Fruit fly (Drosophila melanogaster) whole organism, embryonic: ENCODE results near the gene Vinc.
A peak's percentile ranks its signal among the peaks of the same experiment; 100 is the strongest.

Experiments
- Bgb ChIP-seq: fragments of 200-800 bp; sonication (Bioruptor generic); IDR thresholded peaks from 2 replicates; pipeline ENCODE4 v1.3.6; 2022; ENCODE audit warnings: missing biosample characterization, missing genetic modification characterization; ENCODE audit not compliant: partially characterized antibody
- Bteb2 ChIP-seq: fragments of 200-800 bp; sonication (Bioruptor generic); optimal IDR thresholded peaks from 2 replicates; lab custom pipeline; 2016; ENCODE audit warnings: missing biosample characterization, missing genetic modification characterization
- CG1024 ChIP-seq: fragments of 200-800 bp; sonication (Bioruptor generic); IDR thresholded peaks from 2 replicates; pipeline ENCODE4 v1.3.6; 2022; ENCODE audit warnings: missing biosample characterization, missing genetic modification characterization
- CG10321 ChIP-seq: fragments of 200-800 bp; sonication (Bioruptor generic); IDR thresholded peaks from 2 replicates; pipeline ENCODE4 v1.3.6; 2022; ENCODE audit warnings: missing biosample characterization, missing genetic modification characterization
- CG12155 ChIP-seq: fragments of 200-800 bp; sonication (Bioruptor generic); optimal IDR thresholded peaks from 3 replicates; lab custom pipeline; 2016; ENCODE audit warnings: missing biosample characterization, missing genetic modification characterization
- CG12744 ChIP-seq: fragments of 200-800 bp; sonication (Bioruptor generic); optimal IDR thresholded peaks from 2 replicates; lab custom pipeline; 2016; ENCODE audit warnings: missing biosample characterization, missing genetic modification characterization
- CG13894 ChIP-seq: fragments of 200-800 bp; sonication (Bioruptor generic); optimal IDR thresholded peaks from 3 replicates; lab custom pipeline; 2018; ENCODE audit warnings: missing biosample characterization, mild to moderate bottlenecking, missing genetic modification characterization, moderate library complexity
- CG14014 ChIP-seq: fragments of 200-800 bp; sonication (Bioruptor generic); IDR thresholded peaks from 2 replicates; pipeline ENCODE4 v1.3.6; 2022; ENCODE audit warnings: missing biosample characterization, missing genetic modification characterization
- CG15601 ChIP-seq: fragments of 200-800 bp; sonication (Bioruptor generic); optimal IDR thresholded peaks from 3 replicates; lab custom pipeline; 2019; ENCODE audit warnings: missing biosample characterization, mild to moderate bottlenecking, missing genetic modification characterization, moderate library complexity
- CG17359 ChIP-seq: fragments of 200-800 bp; sonication (Bioruptor generic); optimal IDR thresholded peaks from 3 replicates; lab custom pipeline; 2018; ENCODE audit warnings: missing biosample characterization, mild to moderate bottlenecking, missing genetic modification characterization, moderate library complexity
- CG18476 ChIP-seq: fragments of 200-800 bp; sonication (Bioruptor generic); optimal IDR thresholded peaks from 2 replicates; lab custom pipeline; 2016; ENCODE audit warnings: missing biosample characterization, mild to moderate bottlenecking, missing genetic modification characterization
- CG31388 ChIP-seq: fragments of 200-800 bp; sonication (Bioruptor generic); optimal IDR thresholded peaks from 2 replicates; lab custom pipeline; 2016; ENCODE audit warnings: missing biosample characterization, missing genetic modification characterization
- CG32532 ChIP-seq: fragments of 200-800 bp; sonication (Bioruptor generic); IDR thresholded peaks from 2 replicates; pipeline ENCODE4 v1.3.6; 2022; ENCODE audit warnings: missing biosample characterization, missing genetic modification characterization
- CG3407 ChIP-seq: fragments of 200-800 bp; sonication (Bioruptor generic); optimal IDR thresholded peaks from 2 replicates; lab custom pipeline; 2018; ENCODE audit warnings: missing biosample characterization, mild to moderate bottlenecking, missing genetic modification characterization
- CG3726 ChIP-seq: fragments of 200-800 bp; sonication (Bioruptor generic); IDR thresholded peaks from 3 replicates; pipeline ENCODE4, ENCODE4 v1.3.6; 2022; ENCODE audit warnings: missing biosample characterization, missing genetic modification characterization
- CG6254 ChIP-seq: fragments of 200-800 bp; sonication (Bioruptor generic); optimal IDR thresholded peaks from 3 replicates; lab custom pipeline; 2017; ENCODE audit warnings: mild to moderate bottlenecking, missing biosample characterization, missing genetic modification reagents, missing genetic modification characterization
- CG6813 ChIP-seq: fragments of 200-800 bp; sonication (Bioruptor generic); optimal IDR thresholded peaks from 2 replicates; lab custom pipeline; 2017; ENCODE audit warnings: missing biosample characterization, missing genetic modification characterization, mild to moderate bottlenecking, moderate library complexity, missing genetic modification reagents
- CG9437 ChIP-seq: fragments of 200-800 bp; sonication (Bioruptor generic); optimal IDR thresholded peaks from 2 replicates; lab custom pipeline; 2018; ENCODE audit warnings: missing biosample characterization, mild to moderate bottlenecking, missing genetic modification characterization
- Chrac-16 ChIP-seq: fragments of 200-800 bp; sonication (Bioruptor generic); optimal IDR thresholded peaks from 3 replicates; lab custom pipeline; 2016; ENCODE audit warnings: missing biosample characterization, missing genetic modification characterization
- Dbx ChIP-seq: fragments of 200-800 bp; sonication (Bioruptor generic); IDR thresholded peaks from 3 replicates; pipeline ENCODE4 v1.3.6; 2022; ENCODE audit warnings: missing biosample characterization, missing genetic modification characterization
- E2f1 ChIP-seq: fragments of 200-800 bp; sonication (Bioruptor generic); IDR thresholded peaks from 2 replicates; pipeline ENCODE4 v1.3.6; 2022; ENCODE audit warnings: missing biosample characterization, missing genetic modification characterization
- E2f2 ChIP-seq: fragments of 200-800 bp; sonication (Bioruptor generic); IDR thresholded peaks from 2 replicates; pipeline ENCODE4 v1.3.6; 2022; ENCODE audit warnings: missing biosample characterization, missing genetic modification characterization
- Fer1 ChIP-seq: fragments of 200-800 bp; sonication (Bioruptor generic); optimal IDR thresholded peaks from 2 replicates; lab custom pipeline; 2017; ENCODE audit warnings: missing biosample characterization, mild to moderate bottlenecking, missing genetic modification characterization
- Fer2 ChIP-seq: fragments of 200-800 bp; sonication (Bioruptor generic); optimal IDR thresholded peaks from 2 replicates; lab custom pipeline; 2018; ENCODE audit warnings: missing biosample characterization, mild to moderate bottlenecking, missing genetic modification characterization, moderate library complexity
- Gug ChIP-seq: fragments of 200-800 bp; sonication (Bioruptor generic); IDR thresholded peaks from 4 replicates; pipeline ENCODE4 v1.3.6; 2022; ENCODE audit warnings: missing biosample characterization, missing genetic modification characterization
- HLH4C ChIP-seq: fragments of 200-800 bp; sonication (Bioruptor generic); IDR thresholded peaks from 3 replicates; pipeline ENCODE4 v1.3.6; 2022; ENCODE audit warnings: missing biosample characterization, missing genetic modification characterization; ENCODE audit not compliant: partially characterized antibody
- Hmr ChIP-seq: fragments of 200-800 bp; sonication (Bioruptor generic); optimal IDR thresholded peaks from 3 replicates; lab custom pipeline; 2017; ENCODE audit warnings: mild to moderate bottlenecking, missing biosample characterization, missing genetic modification reagents, missing genetic modification characterization
- Lpt ChIP-seq: fragments of >200 bp; optimal IDR thresholded peaks from 2 replicates; lab custom pipeline; 2018; ENCODE audit warnings: missing biosample characterization, missing genetic modification characterization
- Max ChIP-seq: fragments of 200-800 bp; sonication (Bioruptor generic); optimal IDR thresholded peaks from 2 replicates; lab custom pipeline; 2016; ENCODE audit warnings: missing biosample characterization, mild to moderate bottlenecking, missing genetic modification characterization
- Mrtf ChIP-seq: fragments of 200-800 bp; sonication (Bioruptor generic); IDR thresholded peaks from 3 replicates; pipeline ENCODE4 v1.3.6; 2022; ENCODE audit warnings: missing biosample characterization, missing genetic modification characterization
- NK7.1 ChIP-seq: fragments of 200-800 bp; sonication (Bioruptor generic); optimal IDR thresholded peaks from 3 replicates; lab custom pipeline; 2016; ENCODE audit warnings: missing biosample characterization, missing genetic modification characterization
- ato ChIP-seq: fragments of 200-800 bp; sonication (Bioruptor generic); IDR thresholded peaks from 2 replicates; pipeline ENCODE4 v1.3.6; 2022; ENCODE audit warnings: missing biosample characterization, missing genetic modification characterization; ENCODE audit not compliant: partially characterized antibody
- cato ChIP-seq: fragments of 200-800 bp; sonication (Bioruptor generic); optimal IDR thresholded peaks from 2 replicates; lab custom pipeline; 2016; ENCODE audit warnings: missing biosample characterization, missing genetic modification characterization, borderline replicate concordance
- chinmo ChIP-seq: fragments of 200-800 bp; sonication (Bioruptor generic); IDR thresholded peaks from 4 replicates; pipeline ENCODE4 v1.3.6; 2022; ENCODE audit warnings: missing biosample characterization, missing genetic modification characterization; ENCODE audit not compliant: partially characterized antibody
- crc ChIP-seq: fragments of 200-800 bp; sonication (Bioruptor generic); optimal IDR thresholded peaks from 2 replicates; lab custom pipeline; 2016; ENCODE audit warnings: missing biosample characterization, missing genetic modification characterization
- dati ChIP-seq: fragments of 200-800 bp; sonication (Bioruptor generic); IDR thresholded peaks from 2 replicates; pipeline ENCODE4 v1.3.6; 2022; ENCODE audit warnings: missing biosample characterization, missing genetic modification characterization
- dimm ChIP-seq: fragments of 200-800 bp; sonication (Bioruptor generic); IDR thresholded peaks from 2 replicates; pipeline ENCODE4 v1.3.6; 2022; ENCODE audit warnings: missing biosample characterization, missing genetic modification characterization
- fd3F ChIP-seq: fragments of 200-800 bp; sonication (Bioruptor generic); optimal IDR thresholded peaks from 2 replicates; lab custom pipeline; 2018; ENCODE audit warnings: missing biosample characterization, mild to moderate bottlenecking, missing genetic modification characterization, moderate library complexity
- gcm2 ChIP-seq: fragments of 200-800 bp; sonication (Bioruptor generic); optimal IDR thresholded peaks from 2 replicates; lab custom pipeline; 2016; ENCODE audit warnings: missing biosample characterization, missing genetic modification characterization
- gem ChIP-seq: fragments of 200-800 bp; sonication (Bioruptor generic); optimal IDR thresholded peaks from 2 replicates; lab custom pipeline; 2019; ENCODE audit warnings: missing biosample characterization, mild to moderate bottlenecking, missing genetic modification characterization, moderate library complexity
- grn ChIP-seq: fragments of 200-800 bp; sonication (Bioruptor generic); optimal IDR thresholded peaks from 3 replicates; lab custom pipeline; 2017; ENCODE audit warnings: missing biosample characterization, missing genetic modification characterization
- gt ChIP-seq: fragments of 200-800 bp; sonication (Bioruptor generic); IDR thresholded peaks from 2 replicates; pipeline ENCODE4 v1.3.6; 2022; ENCODE audit warnings: missing biosample characterization, missing genetic modification characterization
- kni ChIP-seq: fragments of 200-800 bp; sonication (Bioruptor generic); optimal IDR thresholded peaks from 3 replicates; lab custom pipeline; 2017; ENCODE audit warnings: mild to moderate bottlenecking, missing biosample characterization, missing genetic modification reagents, missing genetic modification characterization
- p53 ChIP-seq: fragments of 200-800 bp; sonication (Bioruptor generic); optimal IDR thresholded peaks from 2 replicates; lab custom pipeline; 2016; ENCODE audit warnings: missing biosample characterization, missing genetic modification characterization
- psq ChIP-seq: fragments of 200-800 bp; sonication (Bioruptor generic); optimal IDR thresholded peaks from 2 replicates; lab custom pipeline; 2017; ENCODE audit warnings: missing biosample characterization, missing genetic modification characterization
- ranshi ChIP-seq: fragments of 200-800 bp; sonication (Bioruptor generic); IDR thresholded peaks from 2 replicates; pipeline ENCODE4 v1.3.6; 2022; ENCODE audit warnings: missing biosample characterization, missing genetic modification characterization
- sens ChIP-seq: fragments of 200-800 bp; sonication (Bioruptor generic); peaks from one replicate; lab custom pipeline; 2016; ENCODE audit warnings: missing biosample characterization, missing genetic modification characterization
- stwl ChIP-seq: fragments of 200-800 bp; sonication (Bioruptor generic); optimal IDR thresholded peaks from 3 replicates; lab custom pipeline; 2018; ENCODE audit warnings: missing biosample characterization, mild to moderate bottlenecking, missing genetic modification characterization, moderate library complexity
- tll ChIP-seq, 2 experiments: fragments of 200-800 bp in 1 of 2; fragments of >200 bp in 1 of 2; sonication (Bioruptor generic) in 1 of 2; optimal IDR thresholded peaks; 2 replicates each; lab custom pipeline; 2017 to 2019; ENCODE audit warnings: missing biosample characterization in 2 of 2, missing genetic modification characterization in 2 of 2, mild to moderate bottlenecking in 1 of 2, moderate library complexity in 1 of 2
- vfl ChIP-seq: fragments of 200-800 bp; sonication (Bioruptor generic); optimal IDR thresholded peaks from 2 replicates; lab custom pipeline; 2016; ENCODE audit warnings: missing biosample characterization, missing genetic modification characterization

The Vinc gene

dm6 chrX:2222181-2222790 is at the start of gene Vinc (continued):
- TF ChIP-seq psq (GFP tag; lab: Kevin White, UChicago) (peak; percentile 88), crc (GFP tag; lab: Kevin White, UChicago) (peak; percentile 79), ranshi (peak; percentile 84), CG31388 (GFP tag; lab: Kevin White, UChicago) (peak; percentile 51), CG15601 (tag; lab: Kevin White, UChicago) (peak; percentile 54), dimm (GFP tag; lab: Robert Waterston, UW) (no peak), tll (GFP tag; optimal IDR thresholded peaks at IDR 0.05; lab: Kevin White, UChicago) (no peak), Chrac-16 (GFP tag; lab: Kevin White, UChicago) (peak; percentile 52), CG10321 (GFP tag; lab: Robert Waterston, UW) (no peak), CG17359 (peak; percentile 90), Bteb2 (GFP tag; lab: Kevin White, UChicago) (peak; percentile 66), CG9437 (GFP tag; lab: Kevin White, UChicago) (peak; percentile 59), cato (peak; percentile 24), kni (GFP tag; lab: Kevin White, UChicago) (peak; percentile 90), E2f2 (peak; percentile 86), Bgb (GFP tag; lab: Robert Waterston, UW) (peak; percentile 43), NK7.1 (peak; percentile 80), CG1024 (GFP tag; lab: Robert Waterston, UW) (no peak), Max (GFP tag; lab: Kevin White, UChicago) (peak; percentile 81), CG32532 (peak; percentile 91), Hmr (peak; percentile 86), CG6813 (GFP tag; lab: Kevin White, UChicago) (peak; percentile 85), sens (peak; percentile 98), Fer1 (peak; percentile 97), ato (GFP tag; lab: Robert Waterston, UW) (peak; percentile 35; the same call in 1 of the 2 replicates), CG14014 (GFP tag; lab: Robert Waterston, UW) (peak; percentile 87), fd3F (GFP tag; lab: Kevin White, UChicago) (peak; percentile 72), CG6254 (GFP tag; lab: Kevin White, UChicago) (peak; percentile 79), gem (tag; lab: Kevin White, UChicago) (no peak), Fer2 (tag; lab: Kevin White, UChicago) (peak; percentile 87), chinmo (GFP tag; lab: Robert Waterston, UW) (no peak), p53 (peak; percentile 72), CG12155 (GFP tag; lab: Kevin White, UChicago) (peak; percentile 96), Dbx (GFP tag; lab: Robert Waterston, UW) (peak; percentile 89), Lpt (GFP tag; lab: Kevin White, UChicago) (no peak), CG3726 (no peak), vfl (peak; percentile 63), E2f1 (peak; percentile 83), gcm2 (peak; percentile 60), Mrtf (peak; percentile 77; the same call in 2 of the 3 replicates), stwl (tag; lab: Kevin White, UChicago) (peak; percentile 13), CG3407 (GFP tag; lab: Kevin White, UChicago) (peak; percentile 5), Gug (GFP tag; lab: Robert Waterston, UW) (peak; percentile 69), CG18476 (peak; percentile 78), gt (no peak), grn (no peak), CG12744 (GFP tag; lab: Kevin White, UChicago) (no peak), dati (GFP tag; lab: Robert Waterston, UW) (no peak), HLH4C (GFP tag; lab: Robert Waterston, UW) (peak; percentile 60), CG13894 (tag; lab: Kevin White, UChicago) (peak; percentile 93)
